Worm (Caenorhabditis elegans) whole organism, mixed stage, embryonic: Measurements from ENCODE around the gene glt-1.
A peak's percentile ranks its signal among the peaks of the same experiment; 100 is the strongest.

Experiments used
- M03D4.4 ChIP-seq: sonication (generic microtip); optimal IDR thresholded peaks from 2 replicates; lab custom pipeline; 2017; ENCODE audit warnings: mild to moderate bottlenecking, missing genetic modification characterization, missing compliant biosample characterization
- bed-3 ChIP-seq: fragments of 200-800 bp; sonication (Bioruptor generic); optimal IDR thresholded peaks from 3 replicates; lab custom pipeline; 2018; ENCODE audit warnings: mild to moderate bottlenecking, missing genetic modification characterization, moderate library complexity, missing compliant biosample characterization
- ceh-43 ChIP-seq: fragments of 200-800 bp; sonication (Bioruptor generic); optimal IDR thresholded peaks from 2 replicates; lab custom pipeline; 2018; ENCODE audit warnings: mild to moderate bottlenecking, missing genetic modification characterization, moderate library complexity, missing compliant biosample characterization
- ceh-83 ChIP-seq: fragments of 200-800 bp; sonication (Bioruptor generic); optimal IDR thresholded peaks from 2 replicates; lab custom pipeline; 2018; ENCODE audit warnings: mild to moderate bottlenecking, missing genetic modification characterization, missing compliant biosample characterization
- ces-1 ChIP-seq: fragments of 150-350 bp; optimal IDR thresholded peaks from 2 replicates; lab custom pipeline; 2014; ENCODE audit warnings: missing biosample characterization, missing genetic modification reagents, missing genetic modification characterization
- cnd-1 ChIP-seq: fragments of 200-800 bp; sonication (Bioruptor generic); optimal IDR thresholded peaks from 2 replicates; lab custom pipeline; 2018; ENCODE audit warnings: mild to moderate bottlenecking, missing genetic modification characterization, missing compliant biosample characterization
- drap-1 ChIP-seq: fragments of 200-800 bp; sonication (Bioruptor generic); optimal IDR thresholded peaks from 3 replicates; lab custom pipeline; 2018; ENCODE audit warnings: mild to moderate bottlenecking, missing genetic modification characterization, missing compliant biosample characterization
- elt-1 ChIP-seq: sonication (generic microtip); optimal IDR thresholded peaks from 2 replicates; lab custom pipeline; 2017; ENCODE audit warnings: missing genetic modification characterization, mild to moderate bottlenecking, missing compliant biosample characterization, antibody characterized with exemption, moderate library complexity, borderline replicate concordance; ENCODE audit not compliant: insufficient read depth
- elt-3 ChIP-seq: fragments of 150-350 bp; optimal IDR thresholded peaks from 2 replicates; lab custom pipeline; 2014; ENCODE audit warnings: missing biosample characterization, missing genetic modification characterization
- flh-1 ChIP-seq: fragments of 200-800 bp; sonication (Bioruptor generic); optimal IDR thresholded peaks from 2 replicates; lab custom pipeline; 2018; ENCODE audit warnings: mild to moderate bottlenecking, missing genetic modification characterization, moderate library complexity, missing compliant biosample characterization
- ham-2 ChIP-seq: fragments of 200-800 bp; sonication (Bioruptor generic); optimal IDR thresholded peaks from 2 replicates; lab custom pipeline; 2018; ENCODE audit warnings: mild to moderate bottlenecking, missing genetic modification characterization, missing compliant biosample characterization
- hlh-1 ChIP-seq: fragments of 150-350 bp; optimal IDR thresholded peaks from 2 replicates; lab custom pipeline; 2014; ENCODE audit warnings: missing biosample characterization, missing genetic modification reagents, missing genetic modification characterization
- lin-13 ChIP-seq: fragments of 150-350 bp; optimal IDR thresholded peaks from 2 replicates; lab custom pipeline; 2014; ENCODE audit warnings: missing biosample characterization, missing genetic modification characterization
- lsy-2 ChIP-seq: fragments of 150-350 bp; optimal IDR thresholded peaks from 2 replicates; lab custom pipeline; 2014; ENCODE audit warnings: missing biosample characterization, missing genetic modification characterization
- mab-5 ChIP-seq: fragments of 150-350 bp; optimal IDR thresholded peaks from 2 replicates; lab custom pipeline; 2014; ENCODE audit warnings: missing biosample characterization, missing genetic modification characterization
- mep-1 ChIP-seq: fragments of 150-350 bp; optimal IDR thresholded peaks from 2 replicates; lab custom pipeline; 2017; ENCODE audit warnings: missing biosample characterization, missing genetic modification reagents, missing genetic modification characterization, inconsistent platforms
- mls-2 ChIP-seq: sonication (generic microtip); optimal IDR thresholded peaks from 2 replicates; lab custom pipeline; 2016; ENCODE audit warnings: mild to moderate bottlenecking, missing genetic modification characterization, moderate library complexity, missing compliant biosample characterization
- nhr-12 ChIP-seq: fragments of 150-350 bp; optimal IDR thresholded peaks from 2 replicates; lab custom pipeline; 2014; ENCODE audit warnings: missing biosample characterization, missing genetic modification characterization
- nhr-2 ChIP-seq: fragments of 150-350 bp; optimal IDR thresholded peaks from 2 replicates; lab custom pipeline; 2014; ENCODE audit warnings: missing biosample characterization, missing genetic modification characterization
- nhr-237 ChIP-seq: fragments of 150-350 bp; optimal IDR thresholded peaks from 2 replicates; lab custom pipeline; 2014; ENCODE audit warnings: missing biosample characterization, missing genetic modification characterization
- nhr-28 ChIP-seq: fragments of 150-350 bp; optimal IDR thresholded peaks from 2 replicates; lab custom pipeline; 2014; ENCODE audit warnings: missing biosample characterization, missing genetic modification characterization
- nhr-76 ChIP-seq: sonication (generic microtip); optimal IDR thresholded peaks from 2 replicates; lab custom pipeline; 2017; ENCODE audit warnings: missing biosample characterization, missing genetic modification characterization
- pha-4 ChIP-seq: fragments of 150-350 bp; optimal IDR thresholded peaks from 2 replicates; lab custom pipeline; 2018; ENCODE audit warnings: missing biosample characterization, missing genetic modification reagents, missing genetic modification characterization
- sem-2 ChIP-seq: fragments of 200-800 bp; sonication (Bioruptor generic); optimal IDR thresholded peaks from 2 replicates; lab custom pipeline; 2018; ENCODE audit warnings: mild to moderate bottlenecking, missing genetic modification characterization, missing compliant biosample characterization
- snpc-4 ChIP-seq: fragments of 150-350 bp; optimal IDR thresholded peaks from 2 replicates; lab custom pipeline; 2014; ENCODE audit warnings: missing biosample characterization, missing genetic modification characterization
- sptf-1 ChIP-seq: sonication (generic microtip); optimal IDR thresholded peaks from 2 replicates; lab custom pipeline; 2017; ENCODE audit warnings: mild to moderate bottlenecking, missing genetic modification characterization, moderate library complexity, missing compliant biosample characterization
- unc-120 ChIP-seq: sonication (generic microtip); optimal IDR thresholded peaks from 2 replicates; lab custom pipeline; 2017; ENCODE audit warnings: missing genetic modification characterization, missing compliant biosample characterization; ENCODE audit not compliant: poor library complexity, severe bottlenecking
- unc-39 ChIP-seq: fragments of 150-350 bp; optimal IDR thresholded peaks from 2 replicates; lab custom pipeline; 2014; ENCODE audit warnings: missing biosample characterization, missing genetic modification characterization
- unc-62 ChIP-seq: fragments of 150-350 bp; optimal IDR thresholded peaks from 2 replicates; lab custom pipeline; 2014; ENCODE audit warnings: missing biosample characterization, missing genetic modification reagents, missing genetic modification characterization
- zip-8 ChIP-seq: fragments of 150-350 bp; optimal IDR thresholded peaks from 2 replicates; lab custom pipeline; 2014; ENCODE audit warnings: missing biosample characterization, missing genetic modification characterization
- ztf-11 ChIP-seq: fragments of 150-350 bp; optimal IDR thresholded peaks from 2 replicates; lab custom pipeline; 2014; ENCODE audit warnings: missing biosample characterization, missing genetic modification characterization

glt-1 gene

DNA sequence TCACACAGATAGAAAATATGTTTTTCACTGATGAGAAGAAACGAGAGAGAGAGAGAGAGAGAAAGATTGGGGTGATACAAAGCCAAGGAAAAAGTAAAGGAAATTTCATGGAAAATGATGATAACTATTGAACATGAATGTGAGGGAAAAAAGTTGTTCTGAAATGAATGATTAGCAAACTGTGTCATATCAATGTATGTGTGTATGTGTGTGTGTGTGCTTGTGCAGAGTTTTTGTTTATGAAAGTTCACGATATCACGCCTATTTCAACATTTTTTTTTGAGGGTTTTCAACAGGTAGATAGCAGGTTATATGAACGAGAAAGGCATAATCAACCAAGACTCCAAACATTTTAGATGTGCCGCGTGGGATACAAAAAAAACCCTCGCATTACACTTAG is 10.7 kb downstream of the glt-1 start:
- TF ChIP-seq lin-13 (tag; lab: Kevin White, UChicago) (no peak), drap-1 (no peak), nhr-28 (tag; lab: Kevin White, UChicago) (no peak), M03D4.4 (tag; lab: Kevin White, UChicago) (no peak), mls-2 (tag; lab: Kevin White, UChicago) (no peak), elt-3 (no peak), nhr-76 (no peak), ceh-83 (GFP tag; lab: Kevin White, UChicago) (no peak), nhr-2 (tag; lab: Kevin White, UChicago) (no peak), pha-4 (tag; lab: Kevin White, UChicago) (no peak), elt-1 (tag; lab: Kevin White, UChicago) (no peak), ces-1 (GFP tag; lab: Kevin White, UChicago) (no peak), nhr-12 (no peak), ceh-43 (GFP tag; lab: Kevin White, UChicago) (no peak), unc-39 (no peak), lsy-2 (tag; lab: Kevin White, UChicago) (no peak)

DNA sequence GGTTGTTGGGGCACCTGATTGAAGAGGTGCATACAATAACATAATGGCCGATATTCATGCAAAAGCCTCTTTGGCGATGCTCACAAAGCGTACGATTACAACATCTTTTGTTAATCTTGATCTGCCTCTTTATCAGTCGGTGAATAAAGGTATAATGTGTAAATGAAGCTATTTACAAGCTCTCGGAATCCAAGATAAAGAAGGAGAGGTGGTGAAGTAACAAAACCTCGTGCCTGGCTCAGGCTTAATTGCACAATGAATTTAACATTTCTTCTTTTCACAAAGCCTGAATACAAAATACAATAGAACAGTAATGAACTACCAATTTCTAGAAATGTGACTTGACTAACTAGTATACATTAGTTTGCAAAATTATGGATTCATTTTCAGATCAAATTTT is 11.4 kb downstream of the glt-1 start:
- no peak for TF ChIP-seq nhr-12
- TF ChIP-seq flh-1 (GFP tag; lab: Kevin White, UChicago): no peak
- TF ChIP-seq snpc-4 (tag; lab: Kevin White, UChicago): no peak
- TF ChIP-seq unc-39: no peak
- no peak for TF ChIP-seq lin-13 (tag; lab: Kevin White, UChicago)
- no peak for TF ChIP-seq ces-1 (GFP tag; lab: Kevin White, UChicago)
- no peak for TF ChIP-seq zip-8 (tag; lab: Kevin White, UChicago)
- TF ChIP-seq M03D4.4 (tag; lab: Kevin White, UChicago): no peak
- TF ChIP-seq mep-1: no peak
- no peak for TF ChIP-seq ham-2
- TF ChIP-seq nhr-237 (tag; lab: Kevin White, UChicago): no peak

DNA sequence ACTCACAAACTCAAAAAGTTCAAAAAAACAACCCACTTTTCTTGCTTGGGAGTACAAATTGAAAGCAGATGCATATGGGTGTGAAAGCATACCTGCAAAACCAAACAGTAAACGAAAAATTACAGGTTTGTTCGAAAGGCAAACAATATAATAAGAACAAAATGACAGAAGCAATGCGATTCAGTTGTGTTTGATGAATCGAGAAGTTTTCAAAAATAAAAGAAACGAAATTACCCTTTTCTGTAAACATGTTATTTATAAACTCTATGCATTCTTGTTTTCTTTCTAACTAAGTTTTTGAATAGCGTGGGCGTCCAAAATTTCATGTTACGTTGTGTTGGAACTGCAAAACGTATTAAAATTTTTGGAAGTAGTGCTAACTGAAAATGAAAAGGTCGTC is 13.1 kb downstream of the glt-1 start, which contains the start of gene sox-4:
Gene sox-4, minus strand, starts transcription at position 101 of the 400 bp plus-strand sequence.
- TF ChIP-seq nhr-76: no peak
- TF ChIP-seq ceh-83 (GFP tag; lab: Kevin White, UChicago): no peak
- no peak for TF ChIP-seq unc-62
- no peak for TF ChIP-seq ces-1 (GFP tag; lab: Kevin White, UChicago)
- TF ChIP-seq sem-2 (GFP tag; lab: Kevin White, UChicago): no peak
- TF ChIP-seq ceh-43 (GFP tag; lab: Kevin White, UChicago): no peak
- TF ChIP-seq mls-2 (tag; lab: Kevin White, UChicago): no peak
- no peak for TF ChIP-seq ham-2
- no peak for TF ChIP-seq lin-13 (tag; lab: Kevin White, UChicago)
- no peak for TF ChIP-seq pha-4 (tag; lab: Kevin White, UChicago)
- TF ChIP-seq elt-3: no peak
- TF ChIP-seq zip-8 (tag; lab: Kevin White, UChicago): no peak

DNA sequence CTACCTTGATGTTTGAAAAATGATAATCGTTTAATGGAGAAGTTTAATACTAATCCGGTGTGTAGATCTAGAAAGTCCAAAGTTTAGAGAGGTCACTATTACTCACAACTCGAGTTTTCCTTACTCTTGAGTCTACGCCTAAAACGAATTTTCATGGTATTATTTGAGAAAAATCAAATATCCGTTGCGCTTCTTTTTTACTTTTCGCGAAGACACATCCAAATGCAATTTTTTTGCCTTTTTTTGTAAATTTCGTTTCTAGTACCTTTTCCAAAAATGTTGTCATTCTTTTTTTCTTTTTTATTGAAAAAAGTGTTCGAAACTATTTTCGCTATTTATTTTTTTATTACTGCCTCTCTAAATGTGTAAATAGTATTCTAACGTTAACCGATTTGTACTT is 17.9 kb downstream of the glt-1 start:
- TF ChIP-seq nhr-2 (tag; lab: Kevin White, UChicago) (no peak), elt-1 (tag; lab: Kevin White, UChicago) (no peak), hlh-1 (tag; lab: Kevin White, UChicago) (no peak), ceh-83 (GFP tag; lab: Kevin White, UChicago) (no peak), ces-1 (GFP tag; lab: Kevin White, UChicago) (peak; percentile 54), snpc-4 (tag; lab: Kevin White, UChicago) (no peak)

DNA sequence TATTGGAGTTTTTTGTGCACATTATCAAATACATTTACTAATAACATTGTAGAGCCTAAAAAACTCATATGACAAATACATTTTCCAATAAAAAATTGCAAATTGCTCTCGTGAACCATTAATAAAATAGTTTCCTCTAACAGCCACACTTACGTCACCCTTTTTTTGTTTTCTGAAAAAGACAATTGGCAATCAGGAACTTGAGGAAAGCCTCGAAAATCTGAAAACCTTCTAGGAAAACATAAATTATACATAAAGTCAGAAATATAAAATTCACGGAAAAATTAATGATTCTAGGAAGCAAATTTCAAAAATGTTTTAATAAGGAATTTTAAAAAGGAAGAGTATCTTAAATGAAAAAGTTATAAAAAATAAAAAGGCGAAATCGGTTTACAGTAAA is 21.3 kb downstream of the glt-1 start:
- TF ChIP-seq mls-2 (tag; lab: Kevin White, UChicago): no peak

DNA sequence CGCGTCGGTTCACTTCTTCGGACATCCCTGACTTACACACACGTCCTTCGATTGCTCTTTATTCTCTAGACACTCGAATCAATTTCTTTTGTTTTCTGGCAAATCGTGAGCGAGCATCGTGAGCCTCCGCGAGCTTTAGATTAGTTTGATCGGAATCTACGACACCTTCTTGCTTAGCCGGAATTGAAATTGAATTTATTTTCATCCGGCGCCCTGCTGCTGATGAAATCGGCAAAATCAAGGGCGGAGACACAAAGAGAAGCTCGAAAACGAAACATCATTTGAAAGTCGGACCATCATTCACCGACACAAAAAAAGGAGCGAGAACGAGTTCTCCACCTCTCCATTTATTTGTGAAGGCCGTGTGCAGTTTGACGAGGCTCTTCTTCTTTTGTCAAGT is 22.7 kb downstream of the glt-1 start, which contains the start of gene npr-16:
Gene npr-16, plus strand, starts transcription at position 301 of the 400 bp plus-strand sequence.
- TF ChIP-seq unc-120 (tag; lab: Kevin White, UChicago) (no peak), ceh-43 (GFP tag; lab: Kevin White, UChicago) (no peak), sem-2 (GFP tag; lab: Kevin White, UChicago) (no peak), ztf-11 (tag; lab: Kevin White, UChicago) (no peak), ham-2 (no peak), nhr-2 (tag; lab: Kevin White, UChicago) (no peak), sptf-1 (no peak), nhr-76 (no peak), ceh-83 (GFP tag; lab: Kevin White, UChicago) (no peak), mls-2 (tag; lab: Kevin White, UChicago) (no peak), hlh-1 (tag; lab: Kevin White, UChicago) (no peak), bed-3 (GFP tag; lab: Kevin White, UChicago) (no peak), cnd-1 (no peak), unc-39 (no peak), flh-1 (GFP tag; lab: Kevin White, UChicago) (no peak), mab-5 (tag; lab: Kevin White, UChicago) (no peak)
